Fruit fly (Drosophila melanogaster) S2 (cell line): Measurements from ENCODE around the gene brun.

Experiments used
- CG8478 ChIP-seq: fragments of >200 bp; optimal IDR thresholded peaks from 2 replicates; lab custom pipeline; 2018
- CTCF ChIP-seq, 2 experiments: fragments of >200 bp; optimal IDR thresholded peaks; 2 replicates each; lab custom pipeline; 2018

Gene brun

dm6 chr2L:20656110-20656509 is at the start of gene brun, which contains the start of gene CG2614:
brun (minus strand) TSS chr2L:20656178.
CG2614 (plus strand) TSS chr2L:20656426.
- TF ChIP-seq CTCF (optimal IDR thresholded peaks at IDR 0.05; lab: Kevin White, UChicago) (no peak), CG8478 (no peak)

- TF ChIP-seq CTCF (optimal IDR thresholded peaks at IDR 0.05; lab: Kevin White, UChicago), result no peak
- TF ChIP-seq CG8478, result no peak
Measured at dm6 chr2L:20704511-20705266, 48.7 kb upstream of the brun start.

- no peak for TF ChIP-seq CTCF (optimal IDR thresholded peaks at IDR 0.05; lab: Kevin White, UChicago)
- TF ChIP-seq CG8478, result no peak
Measured at dm6 chr2L:20700534-20701239, 44.7 kb upstream of the brun start.

dm6 chr2L:20695066-20695465 is 39.1 kb upstream of the brun start:
- TF ChIP-seq CG8478 (no peak), CTCF (optimal IDR thresholded peaks at IDR 0.05; lab: Kevin White, UChicago) (no peak)

- TF ChIP-seq CG8478 (no peak), CTCF (optimal IDR thresholded peaks at IDR 0.05; lab: Kevin White, UChicago) (no peak)
Measured at dm6 chr2L:20690055-20690454, 34.1 kb upstream of the brun start.

dm6 chr2L:20688722-20689121 is 32.7 kb upstream of the brun start:
- TF ChIP-seq CG8478, result no peak
- TF ChIP-seq CTCF (optimal IDR thresholded peaks at IDR 0.05; lab: Kevin White, UChicago), result no peak

- no peak for TF ChIP-seq CG8478
- no peak for TF ChIP-seq CTCF (optimal IDR thresholded peaks at IDR 0.05; lab: Kevin White, UChicago)
Measured at dm6 chr2L:20682136-20682733, 26.3 kb upstream of the brun start, which contains the start of gene CG2617. CG2617 (plus strand) TSS chr2L:20682368.

dm6 chr2L:20681648-20682098 is 25.7 kb upstream of the brun start, which contains the start of gene Cen:
Cen (minus strand) TSS chr2L:20681846.
- TF ChIP-seq CG8478 (no peak), CTCF (optimal IDR thresholded peaks at IDR 0.05; lab: Kevin White, UChicago) (no peak)

dm6 chr2L:20675875-20676274 is 19.9 kb upstream of the brun start, which contains the start of the genes CG31678 and IKKepsilon:
CG31678 (minus strand) TSS chr2L:20675941.
IKKepsilon (plus strand) TSS chr2L:20676045.
- TF ChIP-seq CG8478, result no peak
- no peak for TF ChIP-seq CTCF (optimal IDR thresholded peaks at IDR 0.05; lab: Kevin White, UChicago)

dm6 chr2L:20674718-20675117 is 18.7 kb upstream of the brun start:
- TF ChIP-seq CTCF (optimal IDR thresholded peaks at IDR 0.05; lab: Kevin White, UChicago), result no peak
- TF ChIP-seq CG8478, result no peak

dm6 chr2L:20673737-20674461 is 17.9 kb upstream of the brun start:
- TF ChIP-seq CG8478, result no peak
- no peak for TF ChIP-seq CTCF (optimal IDR thresholded peaks at IDR 0.05; lab: Kevin White, UChicago)

- TF ChIP-seq CG8478, result no peak
- no peak for TF ChIP-seq CTCF (optimal IDR thresholded peaks at IDR 0.05; lab: Kevin White, UChicago)
Measured at dm6 chr2L:20671212-20671611, 15.2 kb upstream of the brun start.

- no peak for TF ChIP-seq CTCF (optimal IDR thresholded peaks at IDR 0.05; lab: Kevin White, UChicago)
- no peak for TF ChIP-seq CG8478
Measured at dm6 chr2L:20664428-20664827, 8.4 kb upstream of the brun start.

- no peak for TF ChIP-seq CTCF (optimal IDR thresholded peaks at IDR 0.05; lab: Kevin White, UChicago)
- TF ChIP-seq CG8478, result no peak
Measured at dm6 chr2L:20661071-20661470, 5.1 kb upstream of the brun start.

- no peak for TF ChIP-seq CTCF (optimal IDR thresholded peaks at IDR 0.05; lab: Kevin White, UChicago)
- TF ChIP-seq CG8478, result no peak
Measured at dm6 chr2L:20649891-20650290, 6.1 kb downstream of the brun start, which contains the start of gene CG2611. CG2611 (plus strand) TSS chr2L:20650189.
